Fruit fly (Drosophila melanogaster) whole organism, adult: ENCODE data around the gene CG31465.

ENCODE experiments used
- CG11617 ChIP-seq: fragments of 200-800 bp; sonication (Bioruptor generic); optimal IDR thresholded peaks from 2 replicates; lab custom pipeline; 2017; ENCODE audit warnings: mild to moderate bottlenecking, missing biosample characterization, missing genetic modification reagents, missing genetic modification characterization
- CG12768 ChIP-seq: fragments of 200-800 bp; sonication (Bioruptor generic); optimal IDR thresholded peaks from 2 replicates; lab custom pipeline; 2017; ENCODE audit warnings: missing biosample characterization, missing genetic modification characterization, mild to moderate bottlenecking, moderate library complexity, missing genetic modification reagents
- CG5204 ChIP-seq: fragments of 200-800 bp; sonication (Bioruptor generic); optimal IDR thresholded peaks from 2 replicates; lab custom pipeline; 2016; ENCODE audit warnings: missing biosample characterization, missing genetic modification characterization
- CG7101 ChIP-seq: fragments of 200-800 bp; sonication (Bioruptor generic); optimal IDR thresholded peaks from 2 replicates; lab custom pipeline; 2018; ENCODE audit warnings: missing biosample characterization, mild to moderate bottlenecking, missing genetic modification characterization, moderate library complexity
- Crg-1 ChIP-seq: fragments of 200-800 bp; sonication (Bioruptor generic); optimal IDR thresholded peaks from 2 replicates; lab custom pipeline; 2016; ENCODE audit warnings: missing biosample characterization, missing genetic modification characterization
- Mnt ChIP-seq: fragments of 200-800 bp; sonication (Bioruptor generic); optimal IDR thresholded peaks from 2 replicates; lab custom pipeline; 2016; ENCODE audit warnings: missing biosample characterization, mild to moderate bottlenecking, missing genetic modification characterization
- cic ChIP-seq: fragments of 200-800 bp; sonication (Bioruptor generic); optimal IDR thresholded peaks from 2 replicates; lab custom pipeline; 2017; ENCODE audit warnings: missing biosample characterization, mild to moderate bottlenecking, missing genetic modification characterization, moderate library complexity
- kay ChIP-seq: fragments of 200-800 bp; sonication (Bioruptor generic); peaks from one replicate; lab custom pipeline; 2016; ENCODE audit warnings: missing biosample characterization, missing genetic modification characterization, borderline replicate concordance
- tj ChIP-seq: fragments of 200-800 bp; sonication (Bioruptor generic); optimal IDR thresholded peaks from 3 replicates; lab custom pipeline; 2017; ENCODE audit warnings: missing biosample characterization, mild to moderate bottlenecking, missing genetic modification characterization, moderate library complexity
- toe ChIP-seq: fragments of 200-800 bp; sonication (Bioruptor generic); optimal IDR thresholded peaks from 2 replicates; lab custom pipeline; 2016; ENCODE audit warnings: missing biosample characterization, missing genetic modification characterization

DNA sequence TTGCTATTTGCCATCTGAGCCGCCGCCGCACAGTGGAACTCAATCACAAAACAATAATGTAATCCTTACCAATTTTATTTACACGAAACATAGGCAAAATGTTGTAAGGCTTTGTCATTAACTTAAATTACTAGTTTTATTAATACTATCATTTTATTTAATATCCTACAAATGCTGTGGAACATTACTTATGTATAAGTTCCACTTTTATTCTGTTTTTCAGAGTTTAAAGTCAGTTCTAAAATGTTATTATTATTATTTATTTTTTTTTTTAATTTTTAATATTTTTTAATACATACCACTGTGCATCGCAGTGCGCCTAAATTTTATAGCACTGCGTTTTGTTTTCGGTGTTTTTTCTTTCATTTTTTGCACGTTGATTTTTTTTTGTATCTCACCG lies 50.7 kb downstream of the CG31465 start:
- TF ChIP-seq tj (GFP tag; lab: Kevin White, UChicago), result peak; percentile 30
- TF ChIP-seq CG5204 (GFP tag; lab: Kevin White, UChicago), result peak; percentile 21
- no peak for TF ChIP-seq toe
- no peak for TF ChIP-seq Mnt (GFP tag; lab: Kevin White, UChicago)
- TF ChIP-seq CG11617 (GFP tag; lab: Kevin White, UChicago), result peak; percentile 53
- TF ChIP-seq CG7101, result peak; percentile 44
- peak; percentile 20 for TF ChIP-seq CG12768 (GFP tag; lab: Kevin White, UChicago)
- TF ChIP-seq kay (GFP tag; lab: Kevin White, UChicago), result no peak
- no peak for TF ChIP-seq Crg-1
- TF ChIP-seq cic (GFP tag; lab: Kevin White, UChicago), result no peak
